Fruit fly (Drosophila melanogaster) whole organism, pupa: ENCODE results near the gene Urm1.
A peak's percentile ranks its signal among the peaks of the same experiment; 100 is the strongest.

ENCODE experiments used
- CG10348 ChIP-seq: fragments of 200-800 bp; sonication (Bioruptor generic); IDR thresholded peaks from 2 replicates; pipeline ENCODE4 v1.3.6; 2022; ENCODE audit warnings: missing biosample characterization, missing genetic modification characterization
- CG12605 ChIP-seq: fragments of 200-800 bp; sonication (Bioruptor generic); IDR thresholded peaks from 2 replicates; pipeline ENCODE4 v1.3.6; 2022; ENCODE audit warnings: missing biosample characterization, missing genetic modification characterization
- CG14655 ChIP-seq: fragments of 200-800 bp; sonication (Bioruptor generic); optimal IDR thresholded peaks from 3 replicates; lab custom pipeline; 2017; ENCODE audit warnings: mild to moderate bottlenecking, missing biosample characterization, missing genetic modification reagents, missing genetic modification characterization
- CG17806 ChIP-seq: fragments of 200-800 bp; sonication (Bioruptor generic); optimal IDR thresholded peaks from 2 replicates; lab custom pipeline; 2018; ENCODE audit warnings: missing biosample characterization, mild to moderate bottlenecking, missing genetic modification characterization, moderate library complexity
- CG32121 ChIP-seq: fragments of 200-800 bp; sonication (Bioruptor generic); IDR thresholded peaks from 2 replicates; pipeline ENCODE4 v1.3.6; 2022; ENCODE audit warnings: missing biosample characterization, missing genetic modification characterization
- CG34367 ChIP-seq: fragments of 200-800 bp; sonication (Bioruptor generic); optimal IDR thresholded peaks from 2 replicates; lab custom pipeline; 2018; ENCODE audit warnings: missing biosample characterization, mild to moderate bottlenecking, missing genetic modification characterization
- CG4496 ChIP-seq: fragments of 200-800 bp; sonication (Bioruptor generic); IDR thresholded peaks from 3 replicates; pipeline ENCODE4 v1.3.6; 2022; ENCODE audit warnings: missing biosample characterization, missing genetic modification characterization
- EcR ChIP-seq: fragments of 200-800 bp; sonication (Bioruptor generic); optimal IDR thresholded peaks from 3 replicates; lab custom pipeline; 2019; ENCODE audit warnings: missing biosample characterization, missing genetic modification characterization, mild to moderate bottlenecking, moderate library complexity, missing genetic modification reagents
- Pif1A ChIP-seq: fragments of 200-800 bp; sonication (Bioruptor generic); optimal IDR thresholded peaks from 3 replicates; lab custom pipeline; 2016; ENCODE audit warnings: missing biosample characterization, missing genetic modification characterization
- fd96Ca ChIP-seq: fragments of 200-800 bp; sonication (Bioruptor generic); IDR thresholded peaks from 3 replicates; pipeline ENCODE4 v1.3.6; 2022; ENCODE audit warnings: missing biosample characterization, missing genetic modification characterization

dm6 chr3L:7610522-7610921 lies 29.7 kb downstream of the Urm1 start:
- TF ChIP-seq CG34367 (tag; lab: Kevin White, UChicago): no peak
- TF ChIP-seq fd96Ca (GFP tag; lab: Robert Waterston, UW): no peak
- TF ChIP-seq CG17806 (tag; lab: Kevin White, UChicago): no peak
- no peak for TF ChIP-seq CG14655 (GFP tag; lab: Kevin White, UChicago)
- TF ChIP-seq Pif1A (GFP tag; lab: Kevin White, UChicago): no peak
- no peak for TF ChIP-seq CG10348 (GFP tag; lab: Robert Waterston, UW)
- peak; percentile 75 for TF ChIP-seq EcR (GFP tag; lab: Kevin White, UChicago)
- no peak for TF ChIP-seq CG4496 (GFP tag; lab: Robert Waterston, UW)
- TF ChIP-seq CG12605: no peak
- no peak for TF ChIP-seq CG32121 (GFP tag; lab: Robert Waterston, UW)
